Worm (Caenorhabditis elegans) whole organism, early embryonic: ENCODE data around the gene mogs-1.

Source experiments
- B0310.2 ChIP-seq: sonication (generic microtip); optimal IDR thresholded peaks from 2 replicates; lab custom pipeline; 2016; ENCODE audit warnings: mild to moderate bottlenecking, missing genetic modification characterization, missing compliant biosample characterization
- F13C5.2 ChIP-seq: sonication (generic microtip); optimal IDR thresholded peaks from 2 replicates; lab custom pipeline; 2017; ENCODE audit warnings: mild to moderate bottlenecking, missing genetic modification characterization, inconsistent platforms, missing compliant biosample characterization
- aly-1 ChIP-seq: sonication (generic microtip); optimal IDR thresholded peaks from 2 replicates; lab custom pipeline; 2016; ENCODE audit warnings: missing genetic modification characterization, missing compliant biosample characterization
- ama-1 ChIP-seq: fragments of 150-350 bp; optimal IDR thresholded peaks from 2 replicates; lab custom pipeline; 2014
- ceh-13 ChIP-seq: fragments of 200-800 bp; sonication (Bioruptor generic); optimal IDR thresholded peaks from 2 replicates; lab custom pipeline; 2018; ENCODE audit warnings: mild to moderate bottlenecking, missing genetic modification characterization, missing compliant biosample characterization
- ceh-36 ChIP-seq: sonication (generic microtip); optimal IDR thresholded peaks from 2 replicates; lab custom pipeline; 2016; ENCODE audit warnings: missing genetic modification characterization, inconsistent platforms, missing compliant biosample characterization
- ets-7 ChIP-seq: sonication (generic microtip); optimal IDR thresholded peaks from 2 replicates; lab custom pipeline; 2016; ENCODE audit warnings: missing genotype, missing genetic modification characterization, missing compliant biosample characterization
- flt-1 ChIP-seq: fragments of 200-800 bp; sonication (Bioruptor generic); IDR thresholded peaks from 2 replicates; pipeline ENCODE4 v1.3.6; 2022; ENCODE audit warnings: missing genetic modification characterization, missing compliant biosample characterization
- hmbx-1 ChIP-seq: sonication (generic microtip); optimal IDR thresholded peaks from 2 replicates; lab custom pipeline; 2016; ENCODE audit warnings: mild to moderate bottlenecking, missing genetic modification characterization, missing compliant biosample characterization
- hmg-4 ChIP-seq: fragments of 200-800 bp; sonication (Bioruptor generic); optimal IDR thresholded peaks from 2 replicates; lab custom pipeline; 2018; ENCODE audit warnings: mild to moderate bottlenecking, missing genetic modification characterization, missing compliant biosample characterization
- hnd-1 ChIP-seq: sonication (generic microtip); optimal IDR thresholded peaks from 2 replicates; lab custom pipeline; 2016; ENCODE audit warnings: missing genetic modification characterization, missing compliant biosample characterization
- pes-1 ChIP-seq: fragments of 200-800 bp; sonication (Bioruptor generic); IDR thresholded peaks from 2 replicates; pipeline ENCODE4 v1.3.6; 2022; ENCODE audit warnings: missing genetic modification reagents, missing genetic modification characterization, missing compliant biosample characterization
- scrt-1 ChIP-seq: fragments of 200-800 bp; sonication (Bioruptor generic); IDR thresholded peaks from 2 replicates; pipeline ENCODE4 v1.3.6; 2022; ENCODE audit warnings: missing genetic modification characterization, missing compliant biosample characterization
- sea-1 ChIP-seq: fragments of 200-800 bp; sonication (Bioruptor generic); conservative IDR thresholded peaks from 2 replicates; pipeline ENCODE4 v1.3.6; 2022; ENCODE audit warnings: missing genetic modification characterization, missing compliant biosample characterization
- tbx-11 ChIP-seq: fragments of 200-800 bp; sonication (Bioruptor generic); IDR thresholded peaks from 2 replicates; pipeline ENCODE4 v1.3.6; 2022; ENCODE audit warnings: missing genetic modification characterization, missing compliant biosample characterization
- tbx-37 ChIP-seq: fragments of 200-800 bp; sonication (Bioruptor generic); conservative IDR thresholded peaks from 2 replicates; pipeline ENCODE4 v1.3.6; 2022; ENCODE audit warnings: missing genetic modification reagents, missing genetic modification characterization, missing compliant biosample characterization
- tra-4 ChIP-seq: sonication (generic microtip); optimal IDR thresholded peaks from 2 replicates; lab custom pipeline; 2017; ENCODE audit warnings: missing genetic modification characterization, missing compliant biosample characterization

Gene mogs-1

ce11 chrIV:11051963-11052362 lies 30.2 kb upstream of the mogs-1 start:
- TF ChIP-seq sea-1 (GFP tag; lab: Robert Waterston, UW) (no peak), hnd-1 (tag; lab: Kevin White, UChicago) (no peak), ceh-13 (GFP tag; lab: Kevin White, UChicago) (no peak), tra-4 (tag; lab: Kevin White, UChicago) (no peak)

- no peak for TF ChIP-seq ceh-36 (tag; lab: Kevin White, UChicago)
- no peak for TF ChIP-seq ama-1 (lab: Kevin White, UChicago)
- TF ChIP-seq sea-1 (GFP tag; lab: Robert Waterston, UW), result no peak
- TF ChIP-seq ceh-13 (GFP tag; lab: Kevin White, UChicago), result no peak
- no peak for TF ChIP-seq B0310.2
- no peak for TF ChIP-seq hnd-1 (tag; lab: Kevin White, UChicago)
- TF ChIP-seq hmbx-1 (tag; lab: Kevin White, UChicago), result no peak
- TF ChIP-seq hmg-4 (GFP tag; lab: Kevin White, UChicago), result no peak
- no peak for TF ChIP-seq tbx-11 (GFP tag; lab: Robert Waterston, UW)
- TF ChIP-seq tra-4 (tag; lab: Kevin White, UChicago), result no peak
- no peak for TF ChIP-seq aly-1
- TF ChIP-seq tbx-37 (GFP tag; lab: Robert Waterston, UW), result no peak
- no peak for TF ChIP-seq pes-1
- no peak for TF ChIP-seq ets-7 (tag; lab: Kevin White, UChicago)
Measured at ce11 chrIV:11049806-11050205, 28.1 kb upstream of the mogs-1 start, which contains the start of gene F36H1.3. Gene F36H1.3, plus strand, starts transcription at chrIV:11050128.

ce11 chrIV:11048871-11049270 lies 27.1 kb upstream of the mogs-1 start, which contains the start of gene F36H1.11:
Gene F36H1.11, plus strand, starts transcription at chrIV:11049171.
- no peak for TF ChIP-seq ceh-13 (GFP tag; lab: Kevin White, UChicago)
- TF ChIP-seq hmg-4 (GFP tag; lab: Kevin White, UChicago), result no peak
- no peak for TF ChIP-seq hnd-1 (tag; lab: Kevin White, UChicago)

- TF ChIP-seq ceh-13 (GFP tag; lab: Kevin White, UChicago) (no peak), sea-1 (GFP tag; lab: Robert Waterston, UW) (no peak), ama-1 (lab: Kevin White, UChicago) (no peak), aly-1 (no peak), B0310.2 (no peak)
Measured at ce11 chrIV:11044377-11044776, 22.6 kb upstream of the mogs-1 start.

- no peak for TF ChIP-seq tbx-37 (GFP tag; lab: Robert Waterston, UW)
- TF ChIP-seq aly-1, result no peak
- TF ChIP-seq tra-4 (tag; lab: Kevin White, UChicago), result no peak
- TF ChIP-seq B0310.2, result no peak
- no peak for TF ChIP-seq scrt-1 (GFP tag; lab: Robert Waterston, UW)
- TF ChIP-seq ets-7 (tag; lab: Kevin White, UChicago), result no peak
- no peak for TF ChIP-seq hmbx-1 (tag; lab: Kevin White, UChicago)
- no peak for TF ChIP-seq ceh-36 (tag; lab: Kevin White, UChicago)
- TF ChIP-seq hnd-1 (tag; lab: Kevin White, UChicago), result no peak
- no peak for TF ChIP-seq flt-1 (GFP tag; lab: Robert Waterston, UW)
- no peak for TF ChIP-seq tbx-11 (GFP tag; lab: Robert Waterston, UW)
- no peak for TF ChIP-seq sea-1 (GFP tag; lab: Robert Waterston, UW)
- TF ChIP-seq ama-1 (lab: Kevin White, UChicago), result no peak
- no peak for TF ChIP-seq F13C5.2 (tag; lab: Kevin White, UChicago)
- TF ChIP-seq hmg-4 (GFP tag; lab: Kevin White, UChicago), result no peak
Measured at ce11 chrIV:11038665-11039064, 16.9 kb upstream of the mogs-1 start.

- TF ChIP-seq ama-1 (lab: Kevin White, UChicago), result no peak
- TF ChIP-seq hmbx-1 (tag; lab: Kevin White, UChicago), result no peak
- no peak for TF ChIP-seq ceh-36 (tag; lab: Kevin White, UChicago)
- no peak for TF ChIP-seq tbx-37 (GFP tag; lab: Robert Waterston, UW)
- no peak for TF ChIP-seq tbx-11 (GFP tag; lab: Robert Waterston, UW)
- TF ChIP-seq F13C5.2 (tag; lab: Kevin White, UChicago), result no peak
- no peak for TF ChIP-seq flt-1 (GFP tag; lab: Robert Waterston, UW)
- TF ChIP-seq ets-7 (tag; lab: Kevin White, UChicago), result no peak
- TF ChIP-seq sea-1 (GFP tag; lab: Robert Waterston, UW), result no peak
- TF ChIP-seq hmg-4 (GFP tag; lab: Kevin White, UChicago), result no peak
- no peak for TF ChIP-seq tra-4 (tag; lab: Kevin White, UChicago)
- TF ChIP-seq B0310.2, result no peak
- no peak for TF ChIP-seq ceh-13 (GFP tag; lab: Kevin White, UChicago)
Measured at ce11 chrIV:11038618-11038664, 16.7 kb upstream of the mogs-1 start, which contains the start of gene kdin-1. Gene kdin-1, plus strand, starts transcription at chrIV:11038655.

- TF ChIP-seq ama-1 (lab: Kevin White, UChicago) (no peak), tra-4 (tag; lab: Kevin White, UChicago) (no peak), tbx-37 (GFP tag; lab: Robert Waterston, UW) (no peak), sea-1 (GFP tag; lab: Robert Waterston, UW) (no peak), ceh-13 (GFP tag; lab: Kevin White, UChicago) (no peak), flt-1 (GFP tag; lab: Robert Waterston, UW) (no peak), B0310.2 (no peak), tbx-11 (GFP tag; lab: Robert Waterston, UW) (no peak)
Measured at ce11 chrIV:11038218-11038617, 16.5 kb upstream of the mogs-1 start.

ce11 chrIV:11037118-11037719 lies 15.5 kb upstream of the mogs-1 start:
- TF ChIP-seq hnd-1 (tag; lab: Kevin White, UChicago), result no peak
- TF ChIP-seq hmbx-1 (tag; lab: Kevin White, UChicago), result no peak
- TF ChIP-seq sea-1 (GFP tag; lab: Robert Waterston, UW), result no peak
- no peak for TF ChIP-seq F13C5.2 (tag; lab: Kevin White, UChicago)
- TF ChIP-seq ceh-36 (tag; lab: Kevin White, UChicago), result no peak
- no peak for TF ChIP-seq tra-4 (tag; lab: Kevin White, UChicago)
- no peak for TF ChIP-seq pes-1
- no peak for TF ChIP-seq ets-7 (tag; lab: Kevin White, UChicago)
- no peak for TF ChIP-seq scrt-1 (GFP tag; lab: Robert Waterston, UW)
- TF ChIP-seq hmg-4 (GFP tag; lab: Kevin White, UChicago), result no peak
- TF ChIP-seq tbx-37 (GFP tag; lab: Robert Waterston, UW), result no peak
- no peak for TF ChIP-seq flt-1 (GFP tag; lab: Robert Waterston, UW)
- TF ChIP-seq ceh-13 (GFP tag; lab: Kevin White, UChicago), result no peak
- no peak for TF ChIP-seq ama-1 (lab: Kevin White, UChicago)
- no peak for TF ChIP-seq tbx-11 (GFP tag; lab: Robert Waterston, UW)
